Worm (Caenorhabditis elegans): ENCODE data around the gene C56G2.22.

DNA sequence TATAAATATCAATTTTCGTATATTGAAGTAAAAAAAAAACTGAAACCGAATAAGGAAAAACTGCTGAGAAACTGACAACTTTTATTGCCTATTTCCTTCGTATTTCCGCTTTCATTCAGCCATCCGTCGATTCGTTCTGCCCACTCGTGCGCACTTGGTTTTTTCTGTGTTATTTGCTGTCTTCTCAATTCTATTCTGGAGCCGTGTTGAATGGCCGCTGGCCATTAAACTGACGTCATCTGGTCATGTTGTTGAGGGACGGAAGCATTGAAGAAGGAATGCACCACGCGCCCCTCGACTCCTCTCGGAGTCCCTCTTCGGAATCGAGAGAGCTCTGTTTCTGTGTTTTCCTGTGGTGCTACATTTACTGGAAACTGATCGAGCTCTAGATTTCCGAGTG lies 2.3 kb downstream of the C56G2.22 start:
- TF ChIP-seq blmp-1 (tag; optimal IDR thresholded peaks at IDR 0.05) (no peak), flh-1 (GFP tag; optimal IDR thresholded peaks at IDR 0.05) (no peak), ztf-11 (tag; optimal IDR thresholded peaks at IDR 0.05) (no peak), mep-1 (tag; optimal IDR thresholded peaks at IDR 0.05) (no peak), nhr-28 (tag; optimal IDR thresholded peaks at IDR 0.05) (no peak), cnd-1 (tag; optimal IDR thresholded peaks at IDR 0.05) (no peak), ceh-39 (tag; optimal IDR thresholded peaks at IDR 0.05) (no peak), elt-3 (tag; optimal IDR thresholded peaks at IDR 0.05) (no peak), ceh-43 (GFP tag; optimal IDR thresholded peaks at IDR 0.05) (no peak), elt-1 (tag; optimal IDR thresholded peaks at IDR 0.05; ENCODE audit: borderline replicate concordance, insufficient read depth) (no peak), mab-5 (tag; optimal IDR thresholded peaks at IDR 0.05) (no peak), ceh-83 (GFP tag; optimal IDR thresholded peaks at IDR 0.05) (no peak), lin-13 (tag; optimal IDR thresholded peaks at IDR 0.05) (no peak), unc-62 (GFP tag; optimal IDR thresholded peaks at IDR 0.05) (no peak)
